Worm (Caenorhabditis elegans) whole organism, early embryonic: Measurements from ENCODE around the gene C28H8.5.

Experiments used
- aly-1 ChIP-seq: sonication (generic microtip); optimal IDR thresholded peaks from 2 replicates; lab custom pipeline; 2016; ENCODE audit warnings: missing genetic modification characterization, missing compliant biosample characterization
- ama-1 ChIP-seq: fragments of 150-350 bp; optimal IDR thresholded peaks from 2 replicates; lab custom pipeline; 2014
- flt-1 ChIP-seq: fragments of 200-800 bp; sonication (Bioruptor generic); IDR thresholded peaks from 2 replicates; pipeline ENCODE4 v1.3.6; 2022; ENCODE audit warnings: missing genetic modification characterization, missing compliant biosample characterization
- tbx-37 ChIP-seq: fragments of 200-800 bp; sonication (Bioruptor generic); conservative IDR thresholded peaks from 2 replicates; pipeline ENCODE4 v1.3.6; 2022; ENCODE audit warnings: missing genetic modification reagents, missing genetic modification characterization, missing compliant biosample characterization

DNA sequence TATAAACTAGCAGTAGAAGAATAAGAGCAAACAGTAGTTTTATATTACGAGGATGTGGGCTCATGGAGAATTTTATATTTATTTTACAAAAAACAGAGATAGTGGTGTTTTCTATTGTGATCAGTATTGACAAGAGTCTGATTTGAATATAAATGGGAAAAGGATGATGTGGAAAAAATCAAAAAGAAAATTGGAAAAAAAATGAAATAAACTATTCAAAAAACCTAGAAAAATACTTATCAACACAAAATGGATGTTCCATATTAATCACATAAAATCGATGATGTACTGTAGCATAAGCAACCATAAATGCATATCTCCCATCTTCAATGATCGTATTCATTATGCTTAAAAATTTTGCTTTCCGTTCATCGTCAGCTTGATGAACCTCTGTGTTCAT is 2.8 kb downstream of the C28H8.5 start, which contains the start of gene C28H8.7:
- TF ChIP-seq flt-1 (no peak), tbx-37 (GFP tag; lab: Robert Waterston, UW) (no peak), ama-1 (lab: Kevin White, UChicago) (no peak), aly-1 (no peak)
